Fruit fly (Drosophila melanogaster) whole organism, embryonic: ENCODE measurements around the gene Gfat2.

Source experiments
- Adf1 ChIP-seq: fragments of 200-800 bp; sonication (Bioruptor generic); IDR thresholded peaks from 2 replicates; pipeline ENCODE4 v1.3.6; 2022; ENCODE audit warnings: missing biosample characterization, missing genetic modification characterization
- Bdp1 ChIP-seq: fragments of 200-800 bp; sonication (Bioruptor generic); optimal IDR thresholded peaks from 3 replicates; lab custom pipeline; 2016; ENCODE audit warnings: missing biosample characterization, missing genetic modification characterization
- CG10274 ChIP-seq: fragments of 200-800 bp; sonication (Bioruptor generic); optimal IDR thresholded peaks from 3 replicates; lab custom pipeline; 2017; ENCODE audit warnings: missing biosample characterization, mild to moderate bottlenecking, missing genetic modification characterization
- CG10366 ChIP-seq: fragments of 200-800 bp; sonication (Bioruptor generic); IDR thresholded peaks from 2 replicates; pipeline ENCODE4 v1.3.6; 2022; ENCODE audit warnings: missing biosample characterization, missing genetic modification characterization
- CG10462 ChIP-seq: fragments of 200-800 bp; sonication (Bioruptor generic); optimal IDR thresholded peaks from 2 replicates; lab custom pipeline; 2016; ENCODE audit warnings: missing biosample characterization, missing genetic modification characterization
- CG10654 ChIP-seq: fragments of 200-800 bp; sonication (Bioruptor generic); optimal IDR thresholded peaks from 2 replicates; lab custom pipeline; 2016; ENCODE audit warnings: missing biosample characterization, missing genetic modification characterization
- CG10979 ChIP-seq: fragments of 200-800 bp; sonication (Bioruptor generic); optimal IDR thresholded peaks from 2 replicates; lab custom pipeline; 2018; ENCODE audit warnings: missing biosample characterization, mild to moderate bottlenecking, missing genetic modification characterization, moderate library complexity
- CG11504 ChIP-seq: fragments of 200-800 bp; sonication (Bioruptor generic); optimal IDR thresholded peaks from 3 replicates; lab custom pipeline; 2019; ENCODE audit warnings: missing biosample characterization, mild to moderate bottlenecking, missing genetic modification characterization, moderate library complexity
- CG13624 ChIP-seq: fragments of 200-800 bp; sonication (Bioruptor generic); optimal IDR thresholded peaks from 2 replicates; lab custom pipeline; 2016; ENCODE audit warnings: missing biosample characterization, missing genetic modification characterization
- CG14014 ChIP-seq: fragments of 200-800 bp; sonication (Bioruptor generic); IDR thresholded peaks from 2 replicates; pipeline ENCODE4 v1.3.6; 2022; ENCODE audit warnings: missing biosample characterization, missing genetic modification characterization
- CG16779 ChIP-seq: fragments of 200-800 bp; sonication (Bioruptor generic); IDR thresholded peaks from 2 replicates; pipeline ENCODE4 v1.3.6; 2022; ENCODE audit warnings: missing biosample characterization, missing genetic modification characterization
- CG16863 ChIP-seq: fragments of 200-800 bp; sonication (Bioruptor generic); optimal IDR thresholded peaks from 3 replicates; lab custom pipeline; 2016; ENCODE audit warnings: missing biosample characterization, missing genetic modification characterization
- CG17361 ChIP-seq: fragments of 200-800 bp; sonication (Bioruptor generic); IDR thresholded peaks from 3 replicates; pipeline ENCODE4 v1.3.6; 2022; ENCODE audit warnings: missing biosample characterization, missing genetic modification characterization
- CG17829 ChIP-seq: fragments of 200-800 bp; optimal IDR thresholded peaks from 2 replicates; lab custom pipeline; 2019; ENCODE audit warnings: missing biosample characterization, mild to moderate bottlenecking, missing genetic modification characterization, moderate library complexity
- CG1792 ChIP-seq: fragments of 200-800 bp; sonication (Bioruptor generic); optimal IDR thresholded peaks from 2 replicates; lab custom pipeline; 2016; ENCODE audit warnings: missing biosample characterization, missing genetic modification characterization
- CG4282 ChIP-seq: fragments of 200-800 bp; sonication (Bioruptor generic); optimal IDR thresholded peaks from 2 replicates; lab custom pipeline; 2016; ENCODE audit warnings: missing biosample characterization, missing genetic modification characterization
- CG43689 ChIP-seq: fragments of 200-800 bp; sonication (Bioruptor generic); IDR thresholded peaks from 2 replicates; pipeline ENCODE4 v1.3.6; 2022; ENCODE audit warnings: missing biosample characterization, missing genetic modification characterization
- CG4730 ChIP-seq: fragments of 200-800 bp; sonication (Bioruptor generic); IDR thresholded peaks from 2 replicates; pipeline ENCODE4 v1.3.6; 2022; ENCODE audit warnings: missing biosample characterization, missing genetic modification characterization
- CG6765 ChIP-seq: fragments of 200-800 bp; sonication (Bioruptor generic); optimal IDR thresholded peaks from 3 replicates; lab custom pipeline; 2017; ENCODE audit warnings: missing biosample characterization, mild to moderate bottlenecking, missing genetic modification characterization
- CG8281 ChIP-seq: fragments of 200-800 bp; sonication (Bioruptor generic); optimal IDR thresholded peaks from 2 replicates; lab custom pipeline; 2018; ENCODE audit warnings: missing biosample characterization, mild to moderate bottlenecking, missing genetic modification characterization, moderate library complexity
- D19A ChIP-seq: fragments of 200-800 bp; optimal IDR thresholded peaks from 3 replicates; lab custom pipeline; 2019; ENCODE audit warnings: missing biosample characterization, mild to moderate bottlenecking, missing genetic modification characterization, moderate library complexity
- Dfd ChIP-seq, 2 experiments: fragments of >200 bp; optimal IDR thresholded peaks; 2 replicates each; lab custom pipeline; 2017; ENCODE audit warnings: missing biosample characterization in 2 of 2, missing genetic modification characterization in 2 of 2
- Ets65A ChIP-seq: fragments of 200-800 bp; sonication (Bioruptor generic); peaks from one replicate; lab custom pipeline; 2016; ENCODE audit warnings: missing biosample characterization, missing genetic modification characterization
- Ets97D ChIP-seq: fragments of 200-800 bp; sonication (Bioruptor generic); optimal IDR thresholded peaks from 3 replicates; lab custom pipeline; 2016; ENCODE audit warnings: missing biosample characterization, missing genetic modification characterization
- GATAe ChIP-seq: fragments of 200-800 bp; sonication (Bioruptor generic); conservative IDR thresholded peaks from 2 replicates; pipeline ENCODE4 v1.3.6; 2022; ENCODE audit warnings: missing biosample characterization, missing genetic modification characterization
- H15 ChIP-seq: fragments of 200-800 bp; sonication (Bioruptor generic); IDR thresholded peaks from 3 replicates; pipeline ENCODE4 v1.3.6; 2022; ENCODE audit warnings: missing biosample characterization, missing genetic modification characterization
- HmgD ChIP-seq: fragments of 200-800 bp; sonication (Bioruptor generic); optimal IDR thresholded peaks from 3 replicates; lab custom pipeline; 2016; ENCODE audit warnings: missing biosample characterization, missing genetic modification characterization
- HmgZ ChIP-seq: fragments of 200-800 bp; sonication (Bioruptor generic); optimal IDR thresholded peaks from 2 replicates; lab custom pipeline; 2018; ENCODE audit warnings: missing biosample characterization, mild to moderate bottlenecking, missing genetic modification characterization
- Kr ChIP-seq: fragments of 200-800 bp; sonication (Bioruptor generic); optimal IDR thresholded peaks from 2 replicates; lab custom pipeline; 2017; ENCODE audit warnings: missing biosample characterization, mild to moderate bottlenecking, missing genetic modification characterization
- Mad ChIP-seq: fragments of 200-800 bp; sonication (Bioruptor generic); optimal IDR thresholded peaks from 2 replicates; lab custom pipeline; 2016; ENCODE audit warnings: missing biosample characterization, missing genetic modification characterization
- NK7.1 ChIP-seq: fragments of 200-800 bp; sonication (Bioruptor generic); optimal IDR thresholded peaks from 3 replicates; lab custom pipeline; 2016; ENCODE audit warnings: missing biosample characterization, missing genetic modification characterization
- Opbp ChIP-seq: fragments of 200-800 bp; sonication (Bioruptor generic); IDR thresholded peaks from 3 replicates; pipeline ENCODE4 v1.3.6; 2022; ENCODE audit warnings: missing biosample characterization, missing genetic modification characterization; ENCODE audit not compliant: partially characterized antibody
- Pdp1 ChIP-seq, 2 experiments: fragments of 200-800 bp; sonication (Bioruptor generic); optimal IDR thresholded peaks; 3 replicates each; lab custom pipeline; 2016; ENCODE audit warnings: missing biosample characterization in 2 of 2, missing genetic modification characterization in 2 of 2, mild to moderate bottlenecking in 1 of 2, moderate library complexity in 1 of 2
- ab ChIP-seq: fragments of 200-800 bp; sonication (Bioruptor generic); optimal IDR thresholded peaks from 2 replicates; lab custom pipeline; 2016; ENCODE audit warnings: missing biosample characterization, missing genetic modification characterization
- ase ChIP-seq: fragments of 200-800 bp; sonication (Bioruptor generic); IDR thresholded peaks from 3 replicates; pipeline ENCODE4 v1.3.6; 2022; ENCODE audit warnings: missing biosample characterization, missing genetic modification characterization
- cas ChIP-seq: fragments of 200-800 bp; sonication (Bioruptor generic); IDR thresholded peaks from 2 replicates; pipeline ENCODE4 v1.3.6; 2022; ENCODE audit warnings: missing biosample characterization, missing genetic modification characterization
- cwo ChIP-seq: fragments of 200-800 bp; sonication (Bioruptor generic); optimal IDR thresholded peaks from 3 replicates; lab custom pipeline; 2017; ENCODE audit warnings: missing biosample characterization, missing genetic modification characterization, mild to moderate bottlenecking, moderate library complexity, missing genetic modification reagents
- dpn ChIP-seq, 2 experiments: fragments of 200-800 bp; sonication (Bioruptor generic); optimal IDR thresholded peaks; 3 replicates each; lab custom pipeline; 2016; ENCODE audit warnings: missing biosample characterization in 2 of 2, missing genetic modification characterization in 2 of 2
- exex ChIP-seq: fragments of 200-800 bp; sonication (Bioruptor generic); optimal IDR thresholded peaks from 4 replicates; lab custom pipeline; 2018; ENCODE audit warnings: missing biosample characterization, mild to moderate bottlenecking, missing genetic modification characterization, moderate library complexity
- ham ChIP-seq: fragments of 200-800 bp; sonication (Bioruptor generic); IDR thresholded peaks from 2 replicates; pipeline ENCODE4 v1.3.6; 2022; ENCODE audit warnings: missing biosample characterization, missing genetic modification characterization
- insv ChIP-seq, 2 experiments: fragments of 200-800 bp; sonication (Bioruptor generic); optimal IDR thresholded peaks; 3 replicates each; lab custom pipeline; 2016 to 2018; ENCODE audit warnings: missing biosample characterization in 2 of 2, missing genetic modification characterization in 2 of 2
- jing ChIP-seq: fragments of 200-800 bp; sonication (Bioruptor generic); optimal IDR thresholded peaks from 2 replicates; lab custom pipeline; 2018; ENCODE audit warnings: missing biosample characterization, mild to moderate bottlenecking, missing genetic modification characterization
- mirr ChIP-seq: fragments of 200-800 bp; sonication (Bioruptor generic); optimal IDR thresholded peaks from 3 replicates; lab custom pipeline; 2018; ENCODE audit warnings: missing biosample characterization, mild to moderate bottlenecking, missing genetic modification characterization
- salm ChIP-seq: fragments of 200-800 bp; sonication (Bioruptor generic); optimal IDR thresholded peaks from 2 replicates; lab custom pipeline; 2018; ENCODE audit warnings: missing biosample characterization, mild to moderate bottlenecking, missing genetic modification characterization
- scrt ChIP-seq: fragments of 200-800 bp; sonication (Bioruptor generic); optimal IDR thresholded peaks from 2 replicates; lab custom pipeline; 2018; ENCODE audit warnings: missing biosample characterization, mild to moderate bottlenecking, missing genetic modification characterization, moderate library complexity
- sd ChIP-seq: fragments of 200-800 bp; sonication (Bioruptor generic); optimal IDR thresholded peaks from 3 replicates; lab custom pipeline; 2018; ENCODE audit warnings: missing biosample characterization, mild to moderate bottlenecking, missing genetic modification characterization, moderate library complexity
- sens ChIP-seq: fragments of 200-800 bp; sonication (Bioruptor generic); peaks from one replicate; lab custom pipeline; 2016; ENCODE audit warnings: missing biosample characterization, missing genetic modification characterization
- seq ChIP-seq: fragments of 200-800 bp; sonication (Bioruptor generic); IDR thresholded peaks from 2 replicates; pipeline ENCODE4 v1.3.6; 2022; ENCODE audit warnings: missing biosample characterization, missing genetic modification characterization
- tx ChIP-seq: fragments of 200-800 bp; sonication (Bioruptor generic); optimal IDR thresholded peaks from 2 replicates; lab custom pipeline; 2016; ENCODE audit warnings: missing biosample characterization, missing genetic modification characterization

The Gfat2 gene

DNA sequence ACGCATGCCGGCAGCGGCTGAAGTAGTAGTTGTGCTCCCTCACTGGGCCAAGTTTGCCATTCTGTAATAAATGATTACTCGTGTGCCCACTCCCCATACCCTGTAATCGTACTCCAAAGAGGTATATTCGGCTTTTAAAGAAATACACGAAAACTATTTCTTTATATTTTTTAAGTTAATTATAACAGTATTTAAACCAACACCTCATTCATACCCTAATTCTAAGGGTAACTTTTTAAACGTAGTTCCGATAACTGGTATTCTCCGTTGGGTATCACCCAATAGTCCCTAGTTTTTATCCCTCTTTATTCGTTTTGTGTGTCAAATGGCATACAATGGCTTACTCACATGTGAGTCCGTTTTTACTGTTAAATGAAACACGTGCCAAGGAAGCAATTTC is 38.1 kb upstream of the Gfat2 start (continued):
- TF ChIP-seq H15 (GFP tag; lab: Robert Waterston, UW) = 0 out of 3 replicates have a peak, but pooled peaks have one; percentile 8
- no peak for TF ChIP-seq tx (GFP tag; lab: Kevin White, UChicago)
- peak; percentile 11; the same call in 1 of the 2 replicates for TF ChIP-seq CG43689
- peak; percentile 19; the same call in 1 of the 3 replicates for TF ChIP-seq ase (GFP tag; lab: Robert Waterston, UW)
- no peak for TF ChIP-seq D19A (tag; lab: Kevin White, UChicago)
- TF ChIP-seq salm (tag; lab: Kevin White, UChicago) = no peak
- no peak for TF ChIP-seq ab (GFP tag; lab: Kevin White, UChicago)
- no peak for TF ChIP-seq CG10274 (GFP tag; lab: Kevin White, UChicago)
- TF ChIP-seq CG17361 = no peak
- no peak for TF ChIP-seq HmgD (GFP tag; lab: Kevin White, UChicago)
- TF ChIP-seq Ets97D (GFP tag; lab: Kevin White, UChicago) = no peak
- 0 out of 2 replicates have a peak, but pooled peaks have one; percentile 32 for TF ChIP-seq seq (GFP tag; lab: Robert Waterston, UW)
- TF ChIP-seq CG16863 (GFP tag; lab: Kevin White, UChicago) = no peak
- no peak for TF ChIP-seq CG13624
- TF ChIP-seq Opbp (GFP tag; lab: Robert Waterston, UW) = no peak
- peak; percentile 40; the same call in 1 of the 2 replicates for TF ChIP-seq CG10366 (GFP tag; lab: Robert Waterston, UW)

DNA sequence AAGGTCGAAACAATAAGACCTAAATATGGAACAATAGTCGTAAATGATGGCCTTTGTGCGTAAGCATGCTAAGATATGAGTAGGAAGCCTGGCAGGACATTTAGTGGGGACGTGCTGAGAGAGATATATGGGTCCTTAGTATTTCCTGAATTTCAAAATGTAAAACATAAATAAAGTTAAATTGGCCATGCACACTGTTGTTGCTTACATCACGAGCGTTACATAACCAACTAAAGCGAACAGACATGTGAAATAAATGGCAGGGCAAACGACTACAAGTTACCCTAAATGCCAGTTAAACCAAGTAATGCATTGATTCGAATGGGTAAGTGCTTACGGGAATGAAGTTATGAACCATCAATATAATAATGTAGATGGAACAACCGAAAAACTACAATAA is 36.2 kb upstream of the Gfat2 start:
- TF ChIP-seq Ets65A (GFP tag; lab: Kevin White, UChicago) (peak; percentile 64), Pdp1 (GFP tag; optimal IDR thresholded peaks at IDR 0.05; lab: Kevin White, UChicago) (peak in 1 of 2 experiments; percentile 64), sens (GFP tag; lab: Kevin White, UChicago) (peak; percentile 44), NK7.1 (GFP tag; lab: Kevin White, UChicago) (no peak), Bdp1 (GFP tag; lab: Kevin White, UChicago) (no peak)

DNA sequence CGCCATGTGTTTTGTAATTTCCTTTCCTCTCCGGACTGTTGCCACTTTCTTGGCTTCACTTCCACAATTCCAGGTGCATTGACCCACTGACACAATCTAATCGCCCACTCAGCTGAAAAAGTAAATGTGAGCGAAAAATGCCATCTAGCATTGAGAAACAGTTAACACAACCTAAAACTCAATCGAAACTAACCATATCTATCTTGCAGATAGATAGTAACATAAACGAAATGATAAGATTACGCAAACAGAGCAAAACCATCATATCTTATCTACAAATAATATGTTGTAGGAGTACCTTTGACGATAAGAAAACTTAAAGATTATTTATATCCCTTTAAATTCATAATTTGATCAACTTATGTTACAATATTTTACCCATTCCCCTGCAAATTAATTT is 20.0 kb upstream of the Gfat2 start:
- no peak for TF ChIP-seq CG10654 (GFP tag; lab: Kevin White, UChicago)
- no peak for TF ChIP-seq CG17829
- TF ChIP-seq insv (GFP tag; optimal IDR thresholded peaks at IDR 0.05; lab: Kevin White, UChicago) = no peak
- TF ChIP-seq CG4282 (GFP tag; lab: Kevin White, UChicago) = no peak
- TF ChIP-seq CG10979 (tag; lab: Kevin White, UChicago) = no peak
- no peak for TF ChIP-seq Kr
- TF ChIP-seq CG11504 (tag; lab: Kevin White, UChicago) = no peak
- no peak for TF ChIP-seq CG14014
- peak; percentile 41 for TF ChIP-seq mirr (GFP tag; lab: Kevin White, UChicago)
- TF ChIP-seq CG10462 (GFP tag; lab: Kevin White, UChicago) = no peak
- TF ChIP-seq GATAe (GFP tag; lab: Robert Waterston, UW) = peak; percentile 94
- no peak for TF ChIP-seq cas (GFP tag; lab: Robert Waterston, UW)
- TF ChIP-seq CG6765 = no peak
- TF ChIP-seq CG16779 = no peak
- no peak for TF ChIP-seq Mad
- no peak for TF ChIP-seq CG1792 (GFP tag; lab: Kevin White, UChicago)
- no peak for TF ChIP-seq ham (GFP tag; lab: Robert Waterston, UW)
- TF ChIP-seq HmgZ (tag; lab: Kevin White, UChicago) = no peak
- no peak for TF ChIP-seq jing
- TF ChIP-seq CG16863 (GFP tag; lab: Kevin White, UChicago) = no peak
- no peak for TF ChIP-seq Dfd (GFP tag; optimal IDR thresholded peaks at IDR 0.05; lab: Kevin White, UChicago)
- TF ChIP-seq CG4730 = no peak
- TF ChIP-seq sd (tag; lab: Kevin White, UChicago) = peak; percentile 36
- no peak for TF ChIP-seq dpn (GFP tag; optimal IDR thresholded peaks at IDR 0.05; lab: Kevin White, UChicago)
- no peak for TF ChIP-seq Adf1 (GFP tag; lab: Robert Waterston, UW)
- no peak for TF ChIP-seq scrt
- TF ChIP-seq exex (tag; lab: Kevin White, UChicago) = peak; percentile 63
- TF ChIP-seq CG8281 (tag; lab: Kevin White, UChicago) = no peak
- no peak for TF ChIP-seq cwo (GFP tag; lab: Kevin White, UChicago)
